Fruit fly (Drosophila melanogaster): ENCODE data around the gene CG17612.

CG17612 gene

dm6 chr2L:4348545-4348944 lies 34.0 kb downstream of the CG17612 start:
- no peak for TF ChIP-seq psq (optimal IDR thresholded peaks at IDR 0.05)
- TF ChIP-seq Sin3A (optimal IDR thresholded peaks at IDR 0.05), result no peak
- TF ChIP-seq h (optimal IDR thresholded peaks at IDR 0.05), result no peak
- no peak for TF ChIP-seq Myc (optimal IDR thresholded peaks at IDR 0.05)
- no peak for TF ChIP-seq ttk (optimal IDR thresholded peaks at IDR 0.05)
- TF ChIP-seq insv (optimal IDR thresholded peaks at IDR 0.05), result no peak

dm6 chr2L:4346619-4347310 lies 35.8 kb downstream of the CG17612 start:
- TF ChIP-seq Sin3A (optimal IDR thresholded peaks at IDR 0.05) (no peak), h (optimal IDR thresholded peaks at IDR 0.05) (no peak), Myc (optimal IDR thresholded peaks at IDR 0.05) (no peak), psq (optimal IDR thresholded peaks at IDR 0.05) (no peak), ttk (optimal IDR thresholded peaks at IDR 0.05) (no peak), insv (optimal IDR thresholded peaks at IDR 0.05) (no peak)

dm6 chr2L:4345569-4346131 lies 36.9 kb downstream of the CG17612 start:
- TF ChIP-seq Myc (optimal IDR thresholded peaks at IDR 0.05) (no peak), psq (optimal IDR thresholded peaks at IDR 0.05) (no peak), Sin3A (optimal IDR thresholded peaks at IDR 0.05) (no peak), ttk (optimal IDR thresholded peaks at IDR 0.05) (no peak), insv (optimal IDR thresholded peaks at IDR 0.05) (no peak), h (optimal IDR thresholded peaks at IDR 0.05) (no peak)

- no peak for TF ChIP-seq ttk (optimal IDR thresholded peaks at IDR 0.05)
- TF ChIP-seq Myc (optimal IDR thresholded peaks at IDR 0.05), result no peak
- TF ChIP-seq psq (optimal IDR thresholded peaks at IDR 0.05), result no peak
- TF ChIP-seq h (optimal IDR thresholded peaks at IDR 0.05), result no peak
- no peak for TF ChIP-seq Sin3A (optimal IDR thresholded peaks at IDR 0.05)
- TF ChIP-seq insv (optimal IDR thresholded peaks at IDR 0.05), result no peak
Measured at dm6 chr2L:4339780-4340694, 42.5 kb downstream of the CG17612 start.

dm6 chr2L:4335979-4336378 lies 46.6 kb downstream of the CG17612 start:
- TF ChIP-seq insv (optimal IDR thresholded peaks at IDR 0.05) (no peak), ttk (optimal IDR thresholded peaks at IDR 0.05) (no peak), psq (optimal IDR thresholded peaks at IDR 0.05) (no peak), Myc (optimal IDR thresholded peaks at IDR 0.05) (no peak), Sin3A (optimal IDR thresholded peaks at IDR 0.05) (no peak), h (optimal IDR thresholded peaks at IDR 0.05) (no peak)

dm6 chr2L:4334971-4335436 lies 47.5 kb downstream of the CG17612 start:
- no peak for TF ChIP-seq ttk (optimal IDR thresholded peaks at IDR 0.05)
- no peak for TF ChIP-seq Sin3A (optimal IDR thresholded peaks at IDR 0.05)
- no peak for TF ChIP-seq Myc (optimal IDR thresholded peaks at IDR 0.05)
- no peak for TF ChIP-seq insv (optimal IDR thresholded peaks at IDR 0.05)
- TF ChIP-seq h (optimal IDR thresholded peaks at IDR 0.05), result no peak
- no peak for TF ChIP-seq psq (optimal IDR thresholded peaks at IDR 0.05)

- no peak for TF ChIP-seq h (optimal IDR thresholded peaks at IDR 0.05)
- TF ChIP-seq psq (optimal IDR thresholded peaks at IDR 0.05), result no peak
- TF ChIP-seq Myc (optimal IDR thresholded peaks at IDR 0.05), result no peak
- no peak for TF ChIP-seq Sin3A (optimal IDR thresholded peaks at IDR 0.05)
- TF ChIP-seq insv (optimal IDR thresholded peaks at IDR 0.05), result no peak
- TF ChIP-seq ttk (optimal IDR thresholded peaks at IDR 0.05), result no peak
Measured at dm6 chr2L:4333758-4334114, 48.8 kb downstream of the CG17612 start, which contains the start of gene Atet. Gene Atet (plus strand): TSS chr2L:4333913.

- TF ChIP-seq h (optimal IDR thresholded peaks at IDR 0.05) (no peak), ttk (optimal IDR thresholded peaks at IDR 0.05) (no peak), Sin3A (optimal IDR thresholded peaks at IDR 0.05) (no peak), psq (optimal IDR thresholded peaks at IDR 0.05) (no peak), insv (optimal IDR thresholded peaks at IDR 0.05) (no peak), Myc (optimal IDR thresholded peaks at IDR 0.05) (no peak)
Measured at dm6 chr2L:4332962-4333757, 49.4 kb downstream of the CG17612 start.

dm6 chr2L:4332583-4332961 lies 50.0 kb downstream of the CG17612 start:
- TF ChIP-seq ttk (optimal IDR thresholded peaks at IDR 0.05) (no peak), Sin3A (optimal IDR thresholded peaks at IDR 0.05) (no peak), insv (optimal IDR thresholded peaks at IDR 0.05) (no peak), h (optimal IDR thresholded peaks at IDR 0.05) (no peak), psq (optimal IDR thresholded peaks at IDR 0.05) (no peak), Myc (optimal IDR thresholded peaks at IDR 0.05) (no peak)

dm6 chr2L:4331779-4332328 lies 50.7 kb downstream of the CG17612 start:
- TF ChIP-seq h (optimal IDR thresholded peaks at IDR 0.05) (no peak), ttk (optimal IDR thresholded peaks at IDR 0.05) (no peak), psq (optimal IDR thresholded peaks at IDR 0.05) (no peak), insv (optimal IDR thresholded peaks at IDR 0.05) (no peak), Sin3A (optimal IDR thresholded peaks at IDR 0.05) (no peak), Myc (optimal IDR thresholded peaks at IDR 0.05) (no peak)

Measured in Kc167 (cell line).